Fruit fly (Drosophila melanogaster) Kc167 (cell line): ENCODE measurements around the gene Acam.

Experiments
- Myc ChIP-seq: fragments of >200 bp; optimal IDR thresholded peaks from 2 replicates; lab custom pipeline; 2017; ENCODE audit warnings: missing external identifiers
- Sin3A ChIP-seq: fragments of >200 bp; optimal IDR thresholded peaks from 2 replicates; lab custom pipeline; 2018; ENCODE audit warnings: missing external identifiers
- h ChIP-seq: fragments of >200 bp; optimal IDR thresholded peaks from 3 replicates; lab custom pipeline; 2018; ENCODE audit warnings: missing external identifiers
- psq ChIP-seq: fragments of >200 bp; optimal IDR thresholded peaks from 2 replicates; lab custom pipeline; 2017; ENCODE audit warnings: missing external identifiers
- ttk ChIP-seq: sonication (Bioruptor generic); optimal IDR thresholded peaks from 2 replicates; lab custom pipeline; 2017; ENCODE audit warnings: missing external identifiers

dm6 chr3R:25831799-25832280 lies 20.1 kb downstream of the Acam start, which contains the start of the genes Mst57Da and alpha4GT2:
- no peak for TF ChIP-seq Myc (lab: Kevin White, UChicago)
- no peak for TF ChIP-seq h (lab: Kevin White, UChicago)
- TF ChIP-seq ttk (lab: Kevin White, UChicago), result no peak
- no peak for TF ChIP-seq psq (lab: Kevin White, UChicago)
- no peak for TF ChIP-seq Sin3A (lab: Kevin White, UChicago)
